Worm (Caenorhabditis elegans) whole organism, L1 larva: Measurements from ENCODE around the gene ooc-5.
A peak's percentile ranks its signal among the peaks of the same experiment; 100 is the strongest.

Experiments
- C04F5.9 ChIP-seq: sonication (generic microtip); optimal IDR thresholded peaks from 2 replicates; lab custom pipeline; 2016; ENCODE audit warnings: missing genetic modification characterization, missing compliant biosample characterization
- Y116A8C.19 ChIP-seq: sonication (generic microtip); optimal IDR thresholded peaks from 2 replicates; lab custom pipeline; 2016; ENCODE audit warnings: missing compliant biosample characterization, missing genetic modification characterization, borderline replicate concordance
- alr-1 ChIP-seq: fragments of 200-800 bp; sonication (Bioruptor generic); optimal IDR thresholded peaks from 2 replicates; lab custom pipeline; 2018; ENCODE audit warnings: borderline replicate concordance, mild to moderate bottlenecking, missing genetic modification characterization, missing compliant biosample characterization
- aly-2 ChIP-seq: fragments of 150-350 bp; optimal IDR thresholded peaks from 2 replicates; lab custom pipeline; 2014; ENCODE audit warnings: missing biosample characterization, missing genetic modification characterization
- blmp-1 ChIP-seq: fragments of 150-350 bp; optimal IDR thresholded peaks from 2 replicates; lab custom pipeline; 2014; ENCODE audit warnings: missing biosample characterization, missing genetic modification characterization
- ceh-8 ChIP-seq: fragments of 200-800 bp; sonication (Bioruptor generic); optimal IDR thresholded peaks from 2 replicates; lab custom pipeline; 2018; ENCODE audit warnings: mild to moderate bottlenecking, missing genetic modification characterization, moderate library complexity, missing compliant biosample characterization
- efl-1 ChIP-seq, 4 experiments: fragments of 150-350 bp; optimal IDR thresholded peaks in 3 of 4; peaks in 1 of 4; 1 replicate in 1 of 4; 2 replicates in 3 of 4; lab custom pipeline; 2014; ENCODE audit warnings: missing biosample characterization in 2 of 4, missing genetic modification characterization in 2 of 4, missing genetic modification reagents in 2 of 4
- egl-27 ChIP-seq, 2 experiments: fragments of 150-350 bp in 1 of 2; sonication (generic microtip); optimal IDR thresholded peaks; 3 replicates each; lab custom pipeline; 2017 to 2018; ENCODE audit warnings: missing biosample characterization in 2 of 2, missing genetic modification characterization in 2 of 2, missing genetic modification reagents in 2 of 2
- elt-2 ChIP-seq: sonication (generic microtip); optimal IDR thresholded peaks from 2 replicates; lab custom pipeline; 2016; ENCODE audit warnings: missing genetic modification characterization, mild to moderate bottlenecking, inconsistent platforms, missing compliant biosample characterization, missing genetic modification reagents
- fkh-10 ChIP-seq: sonication (generic microtip); optimal IDR thresholded peaks from 2 replicates; lab custom pipeline; 2017; ENCODE audit warnings: missing biosample characterization, missing genetic modification reagents, missing genetic modification characterization
- fkh-4 ChIP-seq: sonication (generic microtip); optimal IDR thresholded peaks from 2 replicates; lab custom pipeline; 2016; ENCODE audit warnings: missing compliant biosample characterization, missing genetic modification characterization, borderline replicate concordance
- fkh-8 ChIP-seq: sonication (generic microtip); optimal IDR thresholded peaks from 2 replicates; lab custom pipeline; 2016; ENCODE audit warnings: mild to moderate bottlenecking, missing genetic modification characterization, missing compliant biosample characterization
- hlh-17 ChIP-seq: fragments of 200-800 bp; sonication (Bioruptor generic); optimal IDR thresholded peaks from 2 replicates; lab custom pipeline; 2018; ENCODE audit warnings: missing genetic modification characterization, mild to moderate bottlenecking, missing compliant biosample characterization, moderate library complexity, borderline replicate concordance
- hpl-2 ChIP-seq: fragments of 150-350 bp; optimal IDR thresholded peaks from 2 replicates; lab custom pipeline; 2014; ENCODE audit warnings: missing biosample characterization, missing genetic modification reagents, missing genetic modification characterization
- jun-1 ChIP-seq: fragments of 150-350 bp; optimal IDR thresholded peaks from 2 replicates; lab custom pipeline; 2014; ENCODE audit warnings: missing biosample characterization, missing genetic modification reagents, missing genetic modification characterization
- lin-13 ChIP-seq: fragments of 150-350 bp; optimal IDR thresholded peaks from 2 replicates; lab custom pipeline; 2014; ENCODE audit warnings: missing biosample characterization, missing genetic modification reagents, missing genetic modification characterization
- lin-15B ChIP-seq: fragments of 150-350 bp; sonication (generic microtip); optimal IDR thresholded peaks from 3 replicates; lab custom pipeline; 2014; ENCODE audit warnings: missing biosample characterization, missing genetic modification characterization
- lin-35 ChIP-seq, 2 experiments: fragments of 150-350 bp; optimal IDR thresholded peaks; 2 replicates each; lab custom pipeline; 2014; ENCODE audit warnings: missing biosample characterization in 2 of 2, missing genetic modification characterization in 2 of 2, missing genetic modification reagents in 2 of 2
- nhr-11 ChIP-seq: fragments of 150-350 bp; optimal IDR thresholded peaks from 2 replicates; lab custom pipeline; 2014; ENCODE audit warnings: missing biosample characterization, missing genetic modification characterization
- nhr-12 ChIP-seq: sonication (generic microtip); optimal IDR thresholded peaks from 2 replicates; lab custom pipeline; 2017; ENCODE audit warnings: missing biosample characterization, missing genetic modification characterization
- nhr-20 ChIP-seq: sonication (generic microtip); optimal IDR thresholded peaks from 2 replicates; lab custom pipeline; 2016; ENCODE audit warnings: mild to moderate bottlenecking, missing genetic modification characterization, missing compliant biosample characterization
- nhr-28 ChIP-seq: fragments of 150-350 bp; optimal IDR thresholded peaks from 2 replicates; lab custom pipeline; 2014; ENCODE audit warnings: missing biosample characterization, missing genetic modification characterization
- nhr-85 ChIP-seq: sonication (generic microtip); peaks from one replicate; lab custom pipeline; 2016; ENCODE audit warnings: missing genetic modification characterization, inconsistent platforms, missing compliant biosample characterization
- nhr-90 ChIP-seq: sonication (generic microtip); optimal IDR thresholded peaks from 2 replicates; lab custom pipeline; 2016; ENCODE audit warnings: mild to moderate bottlenecking, missing genetic modification characterization, missing compliant biosample characterization; ENCODE audit not compliant: poor library complexity
- pag-3 ChIP-seq: sonication (generic microtip); optimal IDR thresholded peaks from 2 replicates; lab custom pipeline; 2017; ENCODE audit warnings: missing genetic modification characterization, mild to moderate bottlenecking, missing compliant biosample characterization, antibody characterized with exemption, borderline replicate concordance; ENCODE audit not compliant: insufficient read depth
- pax-3 ChIP-seq: fragments of 200-800 bp; sonication (Bioruptor generic); optimal IDR thresholded peaks from 2 replicates; lab custom pipeline; 2018; ENCODE audit warnings: mild to moderate bottlenecking, missing genetic modification characterization, moderate library complexity, missing compliant biosample characterization
- snu-23 ChIP-seq: sonication (generic microtip); optimal IDR thresholded peaks from 2 replicates; lab custom pipeline; 2016; ENCODE audit warnings: missing genetic modification characterization, missing compliant biosample characterization
- sox-4 ChIP-seq: sonication (generic microtip); optimal IDR thresholded peaks from 2 replicates; lab custom pipeline; 2016; ENCODE audit warnings: missing genetic modification characterization, missing compliant biosample characterization
- sup-37 ChIP-seq: fragments of 200-800 bp; sonication (Bioruptor generic); optimal IDR thresholded peaks from 2 replicates; lab custom pipeline; 2018; ENCODE audit warnings: mild to moderate bottlenecking, missing genetic modification characterization, missing compliant biosample characterization
- unc-86 ChIP-seq: sonication (generic microtip); optimal IDR thresholded peaks from 2 replicates; lab custom pipeline; 2016; ENCODE audit warnings: missing genetic modification characterization, missing compliant biosample characterization
- unc-98 ChIP-seq: fragments of 200-800 bp; sonication (Bioruptor generic); IDR thresholded peaks from 2 replicates; pipeline ENCODE4 v1.3.6; 2022; ENCODE audit warnings: missing genetic modification characterization, missing compliant biosample characterization
- vab-15 ChIP-seq: sonication (generic microtip); optimal IDR thresholded peaks from 2 replicates; lab custom pipeline; 2017; ENCODE audit warnings: missing genotype, mild to moderate bottlenecking, missing genetic modification characterization, missing compliant biosample characterization
- ztf-11 ChIP-seq, 2 experiments: sonication (generic microtip); optimal IDR thresholded peaks; 2 replicates each; lab custom pipeline; 2016 to 2017; ENCODE audit warnings: missing genetic modification characterization in 2 of 2, missing biosample characterization in 1 of 2, missing compliant biosample characterization in 1 of 2
- ztf-4 ChIP-seq: fragments of 150-350 bp; optimal IDR thresholded peaks from 2 replicates; lab custom pipeline; 2014; ENCODE audit warnings: missing biosample characterization, missing genetic modification characterization

Gene ooc-5

DNA sequence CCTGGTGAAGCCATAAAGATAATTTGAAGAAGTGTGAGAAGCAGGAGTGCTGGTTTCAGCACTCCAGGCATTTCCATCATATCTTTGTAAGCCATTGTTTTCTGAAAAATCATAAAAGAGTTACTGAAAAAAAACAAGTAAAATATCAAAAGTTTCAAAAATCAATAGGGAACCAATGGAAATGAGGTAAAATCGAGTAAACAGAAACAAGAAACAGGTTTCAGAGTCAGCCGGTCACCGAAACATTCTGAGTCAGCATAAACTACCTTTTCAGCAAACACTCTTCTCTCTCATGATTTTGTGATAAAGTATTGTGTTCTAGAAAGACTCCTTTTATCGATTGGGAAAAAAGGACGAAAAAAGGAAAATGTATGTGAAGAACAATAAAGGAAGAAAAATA lies 3.5 kb upstream of the ooc-5 start, which contains the start of gene C18E9.9:
Gene C18E9.9, minus strand, starts transcription at position 101 of the 400 bp plus-strand sequence.
- no peak for TF ChIP-seq nhr-85 (tag; lab: Kevin White, UChicago)
- no peak for TF ChIP-seq lin-15B (tag; lab: Kevin White, UChicago)

DNA sequence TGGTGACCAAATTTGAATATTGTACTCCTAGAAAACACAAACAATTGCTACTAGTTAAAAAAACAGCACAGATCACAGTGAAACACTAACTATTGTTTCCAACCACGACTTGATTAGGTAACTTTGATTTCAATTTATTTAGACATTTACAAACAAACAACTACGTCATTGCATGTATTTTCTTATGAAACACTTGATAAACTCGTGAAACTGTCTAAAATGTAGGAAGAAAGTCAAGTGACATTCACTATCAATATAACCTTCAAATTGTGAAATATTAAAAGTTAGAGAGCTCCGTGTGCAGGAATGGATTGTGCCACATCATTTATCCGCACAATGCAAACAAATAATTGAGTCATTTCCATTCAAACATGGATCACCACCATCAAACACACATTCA lies 2.7 kb upstream of the ooc-5 start:
- no peak for TF ChIP-seq sox-4
- no peak for TF ChIP-seq sup-37 (GFP tag; lab: Kevin White, UChicago)
- TF ChIP-seq nhr-90 (tag; lab: Kevin White, UChicago): no peak
- TF ChIP-seq aly-2 (tag; lab: Kevin White, UChicago): no peak
- TF ChIP-seq pax-3 (tag; lab: Kevin White, UChicago): no peak
- no peak for TF ChIP-seq egl-27 (tag; optimal IDR thresholded peaks at IDR 0.05; lab: Kevin White, UChicago)
- no peak for TF ChIP-seq ztf-4
- TF ChIP-seq blmp-1 (tag; lab: Kevin White, UChicago): no peak
- no peak for TF ChIP-seq nhr-11 (tag; lab: Kevin White, UChicago)
- TF ChIP-seq unc-98: no peak
- TF ChIP-seq nhr-28 (tag; lab: Kevin White, UChicago): no peak
- TF ChIP-seq hpl-2 (GFP tag; lab: Kevin White, UChicago): peak; percentile 1
- peak; percentile 19 for TF ChIP-seq elt-2
- no peak for TF ChIP-seq snu-23
- no peak for TF ChIP-seq fkh-10 (GFP tag; lab: Kevin White, UChicago)
- TF ChIP-seq alr-1 (tag; lab: Kevin White, UChicago): no peak
- TF ChIP-seq Y116A8C.19 (tag; lab: Kevin White, UChicago): no peak
- TF ChIP-seq efl-1 (optimal IDR thresholded peaks at IDR 0.05; lab: Kevin White, UChicago): no peak
- no peak for TF ChIP-seq efl-1 (GFP tag; optimal IDR thresholded peaks at IDR 0.05 in 1 of 2; lab: Kevin White, UChicago)
- no peak for TF ChIP-seq ztf-11 (tag; optimal IDR thresholded peaks at IDR 0.05; lab: Kevin White, UChicago)
- no peak for TF ChIP-seq nhr-85 (tag; lab: Kevin White, UChicago)
- no peak for TF ChIP-seq hlh-17
- TF ChIP-seq fkh-8 (tag; lab: Kevin White, UChicago): no peak
- TF ChIP-seq nhr-20 (tag; lab: Kevin White, UChicago): no peak
- peak in 1 of 2 experiments; percentile 20 for TF ChIP-seq lin-35 (GFP tag; optimal IDR thresholded peaks at IDR 0.05; lab: Kevin White, UChicago)

DNA sequence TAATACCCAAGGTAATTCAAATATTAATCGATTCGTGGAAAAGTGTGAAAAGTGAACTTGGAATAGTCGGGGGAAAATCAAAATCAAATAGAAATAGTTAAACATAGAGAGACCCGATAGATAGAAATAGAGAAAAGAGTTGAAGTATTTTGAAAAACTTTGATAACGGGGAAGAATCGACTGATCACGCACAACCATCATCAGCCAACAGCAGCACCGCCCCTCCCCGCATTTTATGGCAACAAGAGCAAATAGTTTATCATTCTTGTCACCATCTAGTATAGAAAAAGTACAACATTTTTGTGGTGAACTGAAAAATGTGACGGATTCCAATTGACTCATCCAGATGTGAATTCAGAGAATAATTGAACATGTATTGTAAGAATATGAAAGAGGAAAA lies 1.4 kb upstream of the ooc-5 start:
- TF ChIP-seq nhr-20 (tag; lab: Kevin White, UChicago) (no peak), lin-35 (GFP tag; optimal IDR thresholded peaks at IDR 0.05; lab: Kevin White, UChicago) (peak in 1 of 2 experiments; percentile 31), fkh-4 (no peak), pag-3 (tag; lab: Kevin White, UChicago) (no peak), efl-1 (optimal IDR thresholded peaks at IDR 0.05; lab: Kevin White, UChicago) (no peak), efl-1 (GFP tag; optimal IDR thresholded peaks at IDR 0.05 in 1 of 2; lab: Kevin White, UChicago) (peak in 1 of 2 experiments; percentile 49)

DNA sequence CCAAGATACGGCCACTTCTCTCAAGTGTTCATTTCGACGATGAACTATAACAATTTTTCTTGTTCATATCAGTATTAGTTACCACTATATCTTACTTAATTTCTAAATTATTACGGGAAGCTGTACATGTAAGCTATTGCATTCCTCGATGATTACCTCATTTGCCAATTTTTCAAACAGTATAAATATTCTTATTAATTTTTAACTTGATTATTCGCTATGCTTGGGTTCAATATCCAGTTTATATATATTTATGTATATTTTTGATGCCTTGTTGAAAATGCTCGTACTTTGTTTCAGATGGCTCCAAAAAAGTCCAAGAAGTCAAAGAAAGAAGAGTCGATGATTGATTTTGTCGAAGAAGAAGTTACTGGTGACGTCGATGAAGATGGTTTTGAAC lies 1.4 kb downstream of the ooc-5 start, which contains the start of gene F44G4.1:
Gene F44G4.1, plus strand, starts transcription at position 301 of the 400 bp plus-strand sequence.
- TF ChIP-seq unc-98 (no peak), vab-15 (no peak), blmp-1 (tag; lab: Kevin White, UChicago) (no peak), ztf-11 (tag; optimal IDR thresholded peaks at IDR 0.05; lab: Kevin White, UChicago) (no peak), jun-1 (no peak), nhr-12 (tag; lab: Kevin White, UChicago) (no peak), C04F5.9 (tag; lab: Kevin White, UChicago) (no peak), ceh-8 (GFP tag; lab: Kevin White, UChicago) (no peak), lin-13 (no peak)

DNA sequence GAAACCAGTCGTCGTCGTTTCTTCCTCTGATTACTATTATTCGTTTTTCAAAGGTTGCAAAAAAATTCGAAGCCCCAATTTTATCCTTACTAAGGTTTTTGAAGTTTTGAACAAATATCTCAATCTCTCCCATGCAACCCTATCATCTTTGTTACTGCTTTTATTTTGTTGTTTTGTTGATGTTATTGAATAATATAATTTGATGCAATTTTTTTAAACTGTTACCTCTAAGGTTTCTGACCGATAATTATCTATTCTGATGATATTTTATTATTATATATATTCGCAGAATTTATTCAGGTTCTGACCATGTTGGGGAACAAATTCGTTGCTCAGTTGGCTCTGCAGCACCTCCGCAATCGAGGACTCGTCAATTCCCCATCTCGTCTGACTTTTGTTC lies 3.1 kb downstream of the ooc-5 start, which contains the start of gene ndub-2:
Gene ndub-2, plus strand, starts transcription at position 301 of the 400 bp plus-strand sequence.
- no peak for TF ChIP-seq unc-86 (tag; lab: Kevin White, UChicago)
- no peak for TF ChIP-seq efl-1 (optimal IDR thresholded peaks at IDR 0.05; lab: Kevin White, UChicago)
- peak in 1 of 2 experiments; percentile 45 for TF ChIP-seq efl-1 (GFP tag; optimal IDR thresholded peaks at IDR 0.05 in 1 of 2; lab: Kevin White, UChicago)
